Worm (Caenorhabditis elegans): ENCODE data around the gene Y44A6B.3.

DNA sequence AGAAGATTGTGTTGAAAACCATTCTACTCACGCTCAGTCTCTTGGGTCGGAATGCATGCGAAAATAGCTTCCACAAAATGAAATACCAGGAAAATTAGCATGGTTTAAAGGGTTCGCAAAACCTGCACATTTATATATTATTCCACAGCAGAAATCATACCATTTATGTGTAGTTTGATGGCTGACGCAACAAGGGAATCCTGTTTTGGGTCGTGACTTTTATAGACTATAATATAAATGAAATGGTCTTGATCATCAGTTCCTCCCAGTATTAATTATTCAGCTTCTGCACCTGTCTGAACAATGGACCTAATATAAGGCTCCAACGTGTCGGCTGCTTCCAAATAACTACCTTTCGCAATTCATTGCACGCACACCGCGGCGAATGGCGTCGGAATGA, 15.2 kb downstream of the Y44A6B.3 start, which contains the start of gene F46B3.8:
- TF ChIP-seq klf-2 (GFP tag; conservative IDR thresholded peaks at IDR 0.05): no peak
- TF ChIP-seq med-1 (GFP tag; optimal IDR thresholded peaks at IDR 0.05; ENCODE audit: insufficient read depth): no peak
- TF ChIP-seq ref-1 (GFP tag; conservative IDR thresholded peaks at IDR 0.05): no peak
- no peak for TF ChIP-seq ztf-29 (GFP tag; IDR thresholded peaks at IDR 0.05)
- no peak for TF ChIP-seq flt-1 (GFP tag; IDR thresholded peaks at IDR 0.05)
